Fruit fly (Drosophila melanogaster) whole organism: ENCODE results near the gene Gr93d.

Source experiments
- Dll ChIP-seq: fragments of >200 bp; optimal IDR thresholded peaks from 2 replicates; lab custom pipeline; 2017
- psq ChIP-seq: fragments of >200 bp; optimal IDR thresholded peaks from 2 replicates; lab custom pipeline; 2017

DNA sequence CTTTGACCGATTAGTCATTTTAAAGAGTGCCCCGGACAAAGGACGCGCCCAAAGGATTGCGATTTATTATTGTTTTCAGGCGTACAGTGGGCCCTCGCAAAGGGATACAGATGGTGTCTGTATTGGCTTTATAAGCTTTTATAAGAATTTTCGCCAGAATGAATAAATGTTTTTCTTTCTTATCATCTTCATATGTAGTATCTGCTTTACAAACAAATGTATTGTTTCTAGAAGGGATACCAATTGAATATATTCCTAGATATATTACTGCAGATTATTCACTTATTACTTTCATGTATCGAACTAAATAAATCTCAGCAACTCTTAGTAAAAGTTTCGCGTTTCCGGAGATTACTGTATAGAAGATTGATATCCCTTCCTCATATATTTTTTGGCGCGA is 11.1 kb upstream of the Gr93d start:
- no peak for TF ChIP-seq psq (lab: Kevin White, UChicago)
- TF ChIP-seq Dll (lab: Kevin White, UChicago): no peak
